Worm (Caenorhabditis elegans): ENCODE data around the gene F46B3.23.

DNA sequence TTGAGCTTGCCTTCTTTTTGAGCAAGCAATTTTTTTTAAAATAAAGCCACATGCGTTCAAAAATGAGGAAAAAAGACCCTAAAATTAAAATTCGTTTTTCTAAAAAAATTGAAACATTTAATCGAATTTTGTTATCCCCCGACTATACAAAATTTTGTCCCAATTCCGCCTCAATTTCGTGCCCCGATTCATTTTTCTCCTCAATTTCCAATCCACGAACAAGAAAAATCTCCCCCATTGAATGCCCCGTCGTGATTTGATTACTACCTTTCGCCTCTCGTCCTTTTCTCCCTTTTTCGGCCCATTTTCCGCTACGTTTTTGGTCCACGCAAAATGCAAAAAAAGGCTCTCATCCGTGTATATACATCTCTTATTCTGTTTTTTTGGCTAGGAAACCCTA is 45.4 kb upstream of the F46B3.23 start:
- TF ChIP-seq hmg-1.1 (GFP tag; IDR thresholded peaks at IDR 0.05) = no peak
- no peak for TF ChIP-seq mxl-2 (GFP tag; conservative IDR thresholded peaks at IDR 0.05)
- no peak for TF ChIP-seq unc-130 (GFP tag; optimal IDR thresholded peaks at IDR 0.05)
- no peak for TF ChIP-seq nhr-6 (tag; optimal IDR thresholded peaks at IDR 0.05)
- no peak for TF ChIP-seq nhr-76 (tag; optimal IDR thresholded peaks at IDR 0.05)
- TF ChIP-seq lir-3 (tag; optimal IDR thresholded peaks at IDR 0.05) = no peak
- no peak for TF ChIP-seq nhr-25 (tag; optimal IDR thresholded peaks at IDR 0.05; ENCODE audit: borderline replicate concordance, insufficient read depth)
- TF ChIP-seq ceh-82 (tag; optimal IDR thresholded peaks at IDR 0.05) = no peak
- no peak for TF ChIP-seq ZK337.2 (GFP tag; IDR thresholded peaks at IDR 0.05)
